Worm (Caenorhabditis elegans) whole organism, young adult: ENCODE measurements around the gene Y56A3A.2.

Experiments
- C06A6.2 ChIP-seq: fragments of 200-800 bp; sonication (Bioruptor generic); conservative IDR thresholded peaks from 2 replicates; pipeline ENCODE4 v1.3.6; 2022; ENCODE audit warnings: missing genetic modification characterization, missing compliant biosample characterization
- D2030.7 ChIP-seq: fragments of 200-800 bp; sonication (Bioruptor generic); IDR thresholded peaks from 2 replicates; pipeline ENCODE4 v1.3.6; 2022; ENCODE audit warnings: missing genetic modification reagents, missing genetic modification characterization, missing compliant biosample characterization
- F37B4.10 ChIP-seq: fragments of 200-800 bp; sonication (Bioruptor generic); IDR thresholded peaks from 2 replicates; pipeline ENCODE4 v1.3.6; 2022; ENCODE audit warnings: missing genetic modification characterization, missing compliant biosample characterization
- F57C9.4 ChIP-seq: sonication (generic microtip); optimal IDR thresholded peaks from 2 replicates; lab custom pipeline; 2017; ENCODE audit warnings: mild to moderate bottlenecking, missing genetic modification characterization, missing compliant biosample characterization
- K11D2.4 ChIP-seq: fragments of 200-800 bp; sonication (Bioruptor generic); IDR thresholded peaks from 2 replicates; pipeline ENCODE4 v1.3.6; 2022; ENCODE audit warnings: missing genetic modification reagents, missing genetic modification characterization, missing compliant biosample characterization
- T26A5.8 ChIP-seq: sonication (generic microtip); optimal IDR thresholded peaks from 2 replicates; lab custom pipeline; 2016; ENCODE audit warnings: missing genetic modification characterization, missing compliant biosample characterization
- Y53F4B.3 ChIP-seq: fragments of 200-800 bp; sonication (Bioruptor generic); IDR thresholded peaks from 2 replicates; pipeline ENCODE4 v1.3.6; 2022; ENCODE audit warnings: missing genetic modification reagents, missing genetic modification characterization, missing compliant biosample characterization
- Y56A3A.18 ChIP-seq: fragments of 200-800 bp; sonication (Bioruptor generic); IDR thresholded peaks from 2 replicates; pipeline ENCODE4 v1.3.6; 2022; ENCODE audit warnings: missing genetic modification reagents, missing genetic modification characterization, missing compliant biosample characterization
- Y79H2A.3 ChIP-seq: fragments of 200-800 bp; sonication (Bioruptor generic); conservative IDR thresholded peaks from 2 replicates; pipeline ENCODE4 v1.3.6; 2022; ENCODE audit warnings: missing genetic modification reagents, missing genetic modification characterization, missing compliant biosample characterization
- aptf-3 ChIP-seq: fragments of 200-800 bp; sonication (Bioruptor generic); IDR thresholded peaks from 2 replicates; pipeline ENCODE4 v1.3.6; 2022; ENCODE audit warnings: missing genetic modification characterization, missing compliant biosample characterization
- atf-7 ChIP-seq: sonication (generic microtip); optimal IDR thresholded peaks from 2 replicates; lab custom pipeline; 2017; ENCODE audit warnings: mild to moderate bottlenecking, missing genetic modification characterization, missing compliant biosample characterization
- attf-3 ChIP-seq: fragments of 200-800 bp; sonication (Bioruptor generic); conservative IDR thresholded peaks from 2 replicates; pipeline ENCODE4 v1.3.6; 2022; ENCODE audit warnings: missing genetic modification reagents, missing genetic modification characterization, missing compliant biosample characterization
- attf-5 ChIP-seq: fragments of 200-800 bp; sonication (Bioruptor generic); optimal IDR thresholded peaks from 2 replicates; lab custom pipeline; 2018; ENCODE audit warnings: mild to moderate bottlenecking, missing genetic modification characterization, missing compliant biosample characterization
- ccch-3 ChIP-seq: fragments of 200-800 bp; sonication (Bioruptor generic); optimal IDR thresholded peaks from 2 replicates; lab custom pipeline; 2018; ENCODE audit warnings: mild to moderate bottlenecking, missing genetic modification characterization, missing compliant biosample characterization
- cebp-2 ChIP-seq: fragments of 200-800 bp; sonication (Bioruptor generic); IDR thresholded peaks from 2 replicates; pipeline ENCODE4 v1.3.6; 2022; ENCODE audit warnings: missing genetic modification characterization, missing compliant biosample characterization
- ceh-79 ChIP-seq: sonication (generic microtip); optimal IDR thresholded peaks from 2 replicates; lab custom pipeline; 2017; ENCODE audit warnings: mild to moderate bottlenecking, missing genetic modification characterization, missing compliant biosample characterization
- efl-1 ChIP-seq: fragments of 150-350 bp; optimal IDR thresholded peaks from 2 replicates; lab custom pipeline; 2014; ENCODE audit warnings: missing biosample characterization, missing genetic modification reagents, missing genetic modification characterization
- egl-18 ChIP-seq: fragments of 200-800 bp; sonication (Bioruptor generic); IDR thresholded peaks from 2 replicates; pipeline ENCODE4 v1.3.6; 2022; ENCODE audit warnings: missing genetic modification reagents, missing genetic modification characterization, missing compliant biosample characterization
- egl-44 ChIP-seq: fragments of 200-800 bp; sonication (Bioruptor generic); IDR thresholded peaks from 2 replicates; pipeline ENCODE4 v1.3.6; 2022; ENCODE audit warnings: missing genetic modification reagents, missing genetic modification characterization, missing compliant biosample characterization
- fkh-3 ChIP-seq: sonication (generic microtip); optimal IDR thresholded peaks from 2 replicates; lab custom pipeline; 2016; ENCODE audit warnings: mild to moderate bottlenecking, missing genetic modification characterization, missing compliant biosample characterization
- hmg-1.2 ChIP-seq: fragments of 200-800 bp; sonication (Bioruptor generic); IDR thresholded peaks from 2 replicates; pipeline ENCODE4 v1.3.6; 2022; ENCODE audit warnings: missing genetic modification reagents, missing genetic modification characterization, missing compliant biosample characterization
- lin-54 ChIP-seq: fragments of 200-800 bp; sonication (Bioruptor generic); optimal IDR thresholded peaks from 2 replicates; lab custom pipeline; 2018; ENCODE audit warnings: mild to moderate bottlenecking, missing genetic modification characterization, missing compliant biosample characterization
- madf-10 ChIP-seq: sonication (generic microtip); optimal IDR thresholded peaks from 2 replicates; lab custom pipeline; 2016; ENCODE audit warnings: mild to moderate bottlenecking, missing genetic modification characterization, missing compliant biosample characterization
- mel-28 ChIP-seq: sonication (generic microtip); optimal IDR thresholded peaks from 2 replicates; lab custom pipeline; 2016; ENCODE audit warnings: borderline replicate concordance, mild to moderate bottlenecking, missing genetic modification characterization, missing compliant biosample characterization
- mes-4 ChIP-seq: sonication (generic microtip); optimal IDR thresholded peaks from 2 replicates; lab custom pipeline; 2016; ENCODE audit warnings: missing genotype, missing genetic modification characterization, missing compliant biosample characterization
- pha-4 ChIP-seq: fragments of 150-350 bp; sonication (generic microtip); optimal IDR thresholded peaks from 2 replicates; lab custom pipeline; 2014; ENCODE audit warnings: missing biosample characterization, missing genetic modification reagents, missing genetic modification characterization
- repo-1 ChIP-seq: sonication (generic microtip); optimal IDR thresholded peaks from 2 replicates; lab custom pipeline; 2017; ENCODE audit warnings: mild to moderate bottlenecking, missing genetic modification characterization, missing compliant biosample characterization
- snpc-1.1 ChIP-seq: sonication (generic microtip); optimal IDR thresholded peaks from 2 replicates; lab custom pipeline; 2017; ENCODE audit warnings: missing genetic modification characterization, mild to moderate bottlenecking, missing compliant biosample characterization, antibody characterized with exemption, moderate library complexity, missing genotype, missing genetic modification reagents; ENCODE audit not compliant: insufficient read depth
- snpc-1.3 ChIP-seq: sonication (generic microtip); optimal IDR thresholded peaks from 2 replicates; lab custom pipeline; 2017; ENCODE audit warnings: missing genetic modification characterization, mild to moderate bottlenecking, missing compliant biosample characterization, antibody characterized with exemption, moderate library complexity, missing genotype, missing genetic modification reagents; ENCODE audit not compliant: insufficient read depth
- snpc-3.4 ChIP-seq: sonication (generic microtip); optimal IDR thresholded peaks from 2 replicates; lab custom pipeline; 2017; ENCODE audit warnings: missing genetic modification characterization, mild to moderate bottlenecking, missing compliant biosample characterization, antibody characterized with exemption, moderate library complexity, missing genotype, missing genetic modification reagents
- tbp1 ChIP-seq: fragments of 200-800 bp; sonication (Bioruptor generic); optimal IDR thresholded peaks from 2 replicates; lab custom pipeline; 2018; ENCODE audit warnings: mild to moderate bottlenecking, missing genetic modification characterization, missing compliant biosample characterization
- zim-3 ChIP-seq: sonication (generic microtip); optimal IDR thresholded peaks from 2 replicates; lab custom pipeline; 2017; ENCODE audit warnings: mild to moderate bottlenecking, missing genetic modification characterization, moderate library complexity, missing compliant biosample characterization
- ztf-28 ChIP-seq: fragments of 200-800 bp; sonication (Bioruptor generic); IDR thresholded peaks from 2 replicates; pipeline ENCODE4 v1.3.6; 2022; ENCODE audit warnings: missing genetic modification reagents, missing genetic modification characterization, missing compliant biosample characterization
- ztf-3 ChIP-seq: fragments of 200-800 bp; sonication (Bioruptor generic); optimal IDR thresholded peaks from 2 replicates; lab custom pipeline; 2018; ENCODE audit warnings: mild to moderate bottlenecking, missing genetic modification characterization, missing compliant biosample characterization
- ztf-6 ChIP-seq: fragments of 200-800 bp; sonication (Bioruptor generic); IDR thresholded peaks from 2 replicates; pipeline ENCODE4 v1.3.6; 2022; ENCODE audit warnings: missing genetic modification reagents, missing genetic modification characterization, missing compliant biosample characterization

Y56A3A.2 gene

DNA sequence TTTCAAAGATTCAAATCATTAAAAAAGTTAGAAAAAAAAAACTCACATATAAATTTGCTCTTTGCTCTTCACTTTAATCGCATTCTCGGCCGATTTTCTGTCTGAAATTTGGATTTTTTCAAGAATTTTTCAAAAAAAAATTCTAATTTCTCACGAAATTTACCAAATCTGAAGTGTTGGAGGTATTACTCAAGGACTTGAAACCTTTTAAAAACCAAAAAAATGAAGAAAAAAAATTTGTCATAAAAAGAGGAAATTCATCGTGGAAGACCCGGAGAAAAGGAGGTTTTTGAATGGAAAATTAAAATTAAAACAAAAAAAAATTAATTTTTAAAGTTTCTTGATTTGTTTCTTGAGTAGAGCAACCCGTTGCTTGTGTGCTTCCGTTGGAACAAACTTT lies at the start of gene Y56A3A.2:
Gene Y56A3A.2, minus strand, starts transcription at position 101 of the 400 bp plus-strand sequence.
- no peak for TF ChIP-seq T26A5.8 (tag; lab: Kevin White, UChicago)
- no peak for TF ChIP-seq F57C9.4 (tag; lab: Kevin White, UChicago)
- no peak for TF ChIP-seq egl-44 (GFP tag; lab: Robert Waterston, UW)
- no peak for TF ChIP-seq mel-28 (tag; lab: Kevin White, UChicago)
- TF ChIP-seq ztf-28 (GFP tag; lab: Robert Waterston, UW) = no peak
- no peak for TF ChIP-seq snpc-1.1 (tag; lab: Kevin White, UChicago)
- TF ChIP-seq mes-4 (tag; lab: Kevin White, UChicago) = no peak
- TF ChIP-seq atf-7 (tag; lab: Kevin White, UChicago) = no peak
- TF ChIP-seq ztf-6 (GFP tag; lab: Robert Waterston, UW) = no peak
- no peak for TF ChIP-seq snpc-3.4 (tag; lab: Kevin White, UChicago)
- TF ChIP-seq egl-18 (GFP tag; lab: Robert Waterston, UW) = no peak

ce11 chrIII:11909778-11910177 lies 47.7 kb upstream of the Y56A3A.2 start, which contains the start of gene faah-4:
Gene faah-4 (minus strand): TSS chrIII:11909878.
- no peak for TF ChIP-seq hmg-1.2 (GFP tag; lab: Robert Waterston, UW)
- no peak for TF ChIP-seq repo-1 (tag; lab: Kevin White, UChicago)
- no peak for TF ChIP-seq attf-3
- TF ChIP-seq K11D2.4 (GFP tag; lab: Robert Waterston, UW) = no peak
- no peak for TF ChIP-seq aptf-3 (GFP tag; lab: Robert Waterston, UW)
- TF ChIP-seq C06A6.2 = no peak
- TF ChIP-seq efl-1 (GFP tag; lab: Kevin White, UChicago) = no peak
- TF ChIP-seq mes-4 (tag; lab: Kevin White, UChicago) = no peak
- TF ChIP-seq attf-5 (GFP tag; lab: Kevin White, UChicago) = no peak
- TF ChIP-seq Y56A3A.18 (GFP tag; lab: Robert Waterston, UW) = no peak
- no peak for TF ChIP-seq tbp1 (GFP tag; lab: Kevin White, UChicago)
- no peak for TF ChIP-seq Y79H2A.3
- no peak for TF ChIP-seq pha-4 (tag; lab: Kevin White, UChicago)
- TF ChIP-seq egl-18 (GFP tag; lab: Robert Waterston, UW) = no peak
- no peak for TF ChIP-seq madf-10 (tag; lab: Kevin White, UChicago)
- TF ChIP-seq, all 124 proteins: peak for 0

DNA sequence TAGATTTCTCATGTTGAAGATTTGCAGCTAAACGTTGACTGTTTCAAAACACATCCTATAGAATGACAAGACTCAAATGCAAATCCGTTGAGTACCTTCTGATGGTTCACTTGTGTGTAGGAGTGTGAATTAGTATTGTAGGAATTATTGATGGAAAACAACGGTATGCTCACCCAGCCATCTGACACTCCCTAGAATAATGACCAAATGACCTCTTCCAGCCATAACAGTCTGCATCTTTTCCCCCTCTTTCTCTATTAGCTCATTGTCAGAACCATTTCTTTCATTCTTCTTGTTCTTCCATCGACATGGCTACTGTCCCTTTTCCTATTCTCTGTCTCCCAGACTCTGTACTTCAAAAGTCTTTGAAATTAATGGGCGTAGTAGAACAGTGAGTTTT lies 46.6 kb upstream of the Y56A3A.2 start, which contains the start of gene fbxb-24:
Gene fbxb-24, plus strand, starts transcription at position 301 of the 400 bp plus-strand sequence.
- no peak for TF ChIP-seq attf-3
- no peak for TF ChIP-seq fkh-3 (tag; lab: Kevin White, UChicago)
- TF ChIP-seq cebp-2 = no peak
- no peak for TF ChIP-seq ceh-79 (tag; lab: Kevin White, UChicago)
- no peak for TF ChIP-seq snpc-1.3 (tag; lab: Kevin White, UChicago)
- TF ChIP-seq T26A5.8 (tag; lab: Kevin White, UChicago) = no peak
- TF ChIP-seq ztf-3 (GFP tag; lab: Kevin White, UChicago) = no peak
- no peak for TF ChIP-seq Y53F4B.3
- TF ChIP-seq D2030.7 = no peak
- no peak for TF ChIP-seq ccch-3
- TF ChIP-seq zim-3 = no peak
- TF ChIP-seq F37B4.10 (GFP tag; lab: Robert Waterston, UW) = no peak
- no peak for TF ChIP-seq C06A6.2
- TF ChIP-seq lin-54 (GFP tag; lab: Kevin White, UChicago) = no peak
- TF ChIP-seq attf-5 (GFP tag; lab: Kevin White, UChicago) = no peak
- no peak for TF ChIP-seq atf-7 (tag; lab: Kevin White, UChicago)
- no peak for TF ChIP-seq F57C9.4 (tag; lab: Kevin White, UChicago)
- TF ChIP-seq aptf-3 (GFP tag; lab: Robert Waterston, UW) = no peak
- TF ChIP-seq, all 124 proteins: peak for 0
